Worm (Caenorhabditis elegans) whole organism, late embryonic: ENCODE measurements around the gene H01G02.3.

Experiments used
- Y22D7AL.16 ChIP-seq: sonication (generic microtip); optimal IDR thresholded peaks from 2 replicates; lab custom pipeline; 2016; ENCODE audit warnings: missing genetic modification characterization, missing compliant biosample characterization
- ceh-2 ChIP-seq: sonication (generic microtip); optimal IDR thresholded peaks from 2 replicates; lab custom pipeline; 2016; ENCODE audit warnings: missing genotype, missing genetic modification characterization, missing compliant biosample characterization
- ceh-30 ChIP-seq: fragments of 150-350 bp; optimal IDR thresholded peaks from 2 replicates; lab custom pipeline; 2014; ENCODE audit warnings: missing biosample characterization, missing genetic modification characterization
- elt-4 ChIP-seq: sonication (generic microtip); optimal IDR thresholded peaks from 2 replicates; lab custom pipeline; 2016; ENCODE audit warnings: missing genetic modification characterization, missing compliant biosample characterization
- fkh-6 ChIP-seq: sonication (generic microtip); optimal IDR thresholded peaks from 2 replicates; lab custom pipeline; 2016; ENCODE audit warnings: missing genetic modification characterization, missing compliant biosample characterization
- hlh-15 ChIP-seq: sonication (generic microtip); optimal IDR thresholded peaks from 2 replicates; lab custom pipeline; 2016; ENCODE audit warnings: missing genetic modification characterization, missing compliant biosample characterization
- hlh-8 ChIP-seq: sonication (generic microtip); optimal IDR thresholded peaks from 2 replicates; lab custom pipeline; 2016; ENCODE audit warnings: missing genotype, missing genetic modification characterization, missing compliant biosample characterization
- lim-6 ChIP-seq: sonication (generic microtip); optimal IDR thresholded peaks from 2 replicates; lab custom pipeline; 2016; ENCODE audit warnings: missing genetic modification characterization, missing compliant biosample characterization
- lin-11 ChIP-seq: fragments of 200-800 bp; sonication (Bioruptor generic); optimal IDR thresholded peaks from 2 replicates; lab custom pipeline; 2018; ENCODE audit warnings: mild to moderate bottlenecking, missing genetic modification characterization, missing compliant biosample characterization
- madf-2 ChIP-seq: sonication (generic microtip); optimal IDR thresholded peaks from 2 replicates; lab custom pipeline; 2017; ENCODE audit warnings: missing genetic modification characterization, missing compliant biosample characterization
- nhr-232 ChIP-seq: sonication (generic microtip); optimal IDR thresholded peaks from 2 replicates; lab custom pipeline; 2016; ENCODE audit warnings: missing genetic modification characterization, missing compliant biosample characterization
- pag-3 ChIP-seq: sonication (generic microtip); optimal IDR thresholded peaks from 2 replicates; lab custom pipeline; 2016; ENCODE audit warnings: missing compliant biosample characterization, missing genetic modification characterization, borderline replicate concordance
- pat-9 ChIP-seq: fragments of 200-800 bp; sonication (Bioruptor generic); optimal IDR thresholded peaks from 2 replicates; lab custom pipeline; 2018; ENCODE audit warnings: mild to moderate bottlenecking, missing genetic modification characterization, moderate library complexity, missing compliant biosample characterization
- pha-4 ChIP-seq: fragments of 150-350 bp; optimal IDR thresholded peaks from 2 replicates; lab custom pipeline; 2018; ENCODE audit warnings: missing biosample characterization, missing genetic modification reagents, missing genetic modification characterization
- pqm-1 ChIP-seq: sonication (generic microtip); optimal IDR thresholded peaks from 2 replicates; lab custom pipeline; 2016; ENCODE audit warnings: missing genetic modification characterization, missing compliant biosample characterization
- pros-1 ChIP-seq: fragments of 150-350 bp; optimal IDR thresholded peaks from 2 replicates; lab custom pipeline; 2014; ENCODE audit warnings: missing biosample characterization, missing genetic modification reagents, missing genetic modification characterization
- tbx-2 ChIP-seq: sonication (generic microtip); optimal IDR thresholded peaks from 2 replicates; lab custom pipeline; 2016; ENCODE audit warnings: missing genetic modification characterization, missing compliant biosample characterization
- ztf-16 ChIP-seq: sonication (generic microtip); optimal IDR thresholded peaks from 2 replicates; lab custom pipeline; 2017; ENCODE audit warnings: missing genetic modification characterization, missing compliant biosample characterization

H01G02.3 gene

DNA sequence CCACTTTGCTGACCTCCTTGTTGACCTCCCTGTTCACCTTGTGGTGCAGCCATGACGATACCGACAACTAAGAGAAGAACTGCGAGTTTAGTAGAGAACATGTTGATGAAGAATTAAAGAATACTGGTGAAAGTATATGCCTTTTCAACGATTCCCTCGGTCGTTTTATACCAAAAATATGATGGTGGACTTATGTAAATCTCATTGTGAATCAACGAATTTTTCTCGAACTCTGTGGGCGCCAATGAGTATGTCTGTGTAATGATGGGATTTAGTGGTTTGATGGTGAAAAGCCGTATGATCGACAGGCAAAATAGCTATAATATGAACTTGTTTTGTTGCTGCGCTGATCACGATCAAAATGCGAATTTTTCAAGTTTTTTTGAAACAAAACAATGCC, 55.1 kb downstream of the H01G02.3 start, which contains the start of gene K01A6.8:
TSS of gene K01A6.8 (minus strand) at position 101 of the 400 bp plus-strand sequence.
- TF ChIP-seq hlh-15 (no peak), pqm-1 (tag; lab: Kevin White, UChicago) (no peak), tbx-2 (tag; lab: Kevin White, UChicago) (no peak), fkh-6 (tag; lab: Kevin White, UChicago) (no peak), pag-3 (no peak), elt-4 (tag; lab: Kevin White, UChicago) (no peak), pros-1 (tag; lab: Kevin White, UChicago) (no peak), ceh-30 (tag; lab: Kevin White, UChicago) (no peak), lin-11 (tag; lab: Kevin White, UChicago) (no peak), Y22D7AL.16 (no peak), pha-4 (no peak), hlh-8 (tag; lab: Kevin White, UChicago) (no peak), madf-2 (tag; lab: Kevin White, UChicago) (no peak), pat-9 (tag; lab: Kevin White, UChicago) (no peak), nhr-232 (tag; lab: Kevin White, UChicago) (no peak)

ce11 chrIV:11735025-11735424, 57.4 kb downstream of the H01G02.3 start, which contains the start of gene K01A6.6:
Gene K01A6.6 (plus strand): TSS chrIV:11735325.
- TF ChIP-seq ztf-16: no peak
- TF ChIP-seq ceh-2: no peak
- TF ChIP-seq lim-6 (tag; lab: Kevin White, UChicago): no peak
